Fruit fly (Drosophila melanogaster) whole organism, embryonic: ENCODE measurements around the gene CrebB.

ENCODE experiments used
- Blimp-1 ChIP-seq: fragments of 200-800 bp; sonication (Bioruptor generic); optimal IDR thresholded peaks from 3 replicates; lab custom pipeline; 2018; ENCODE audit warnings: missing biosample characterization, missing genetic modification characterization, mild to moderate bottlenecking, moderate library complexity, missing genetic modification reagents
- CG10979 ChIP-seq: fragments of 200-800 bp; sonication (Bioruptor generic); optimal IDR thresholded peaks from 2 replicates; lab custom pipeline; 2018; ENCODE audit warnings: missing biosample characterization, mild to moderate bottlenecking, missing genetic modification characterization, moderate library complexity
- CG11456 ChIP-seq: fragments of 200-800 bp; sonication (Bioruptor generic); IDR thresholded peaks from 3 replicates; pipeline ENCODE4 v1.3.6; 2022; ENCODE audit warnings: missing biosample characterization, missing genetic modification characterization
- CG11560 ChIP-seq: fragments of 200-800 bp; sonication (Bioruptor generic); IDR thresholded peaks from 3 replicates; pipeline ENCODE4 v1.3.6; 2022; ENCODE audit warnings: missing biosample characterization, missing genetic modification characterization
- CG11723 ChIP-seq: fragments of 200-800 bp; sonication (Bioruptor generic); optimal IDR thresholded peaks from 2 replicates; lab custom pipeline; 2017; ENCODE audit warnings: missing biosample characterization, mild to moderate bottlenecking, missing genetic modification characterization
- CG12236 ChIP-seq: fragments of 200-800 bp; sonication (Bioruptor generic); optimal IDR thresholded peaks from 2 replicates; lab custom pipeline; 2016; ENCODE audit warnings: missing biosample characterization, missing genetic modification characterization
- CG15011 ChIP-seq: fragments of 200-800 bp; sonication (Bioruptor generic); optimal IDR thresholded peaks from 3 replicates; lab custom pipeline; 2018; ENCODE audit warnings: missing biosample characterization, mild to moderate bottlenecking, missing genetic modification characterization
- CG15601 ChIP-seq: fragments of 200-800 bp; sonication (Bioruptor generic); optimal IDR thresholded peaks from 3 replicates; lab custom pipeline; 2019; ENCODE audit warnings: missing biosample characterization, mild to moderate bottlenecking, missing genetic modification characterization, moderate library complexity
- CG1603 ChIP-seq: fragments of 200-800 bp; sonication (Bioruptor generic); optimal IDR thresholded peaks from 2 replicates; lab custom pipeline; 2019; ENCODE audit warnings: missing biosample characterization, mild to moderate bottlenecking, missing genetic modification characterization, moderate library complexity
- CG1647 ChIP-seq: fragments of 200-800 bp; sonication (Bioruptor generic); optimal IDR thresholded peaks from 3 replicates; lab custom pipeline; 2016; ENCODE audit warnings: missing biosample characterization, missing genetic modification characterization
- CG16863 ChIP-seq: fragments of 200-800 bp; sonication (Bioruptor generic); optimal IDR thresholded peaks from 3 replicates; lab custom pipeline; 2016; ENCODE audit warnings: missing biosample characterization, missing genetic modification characterization
- CG1792 ChIP-seq: fragments of 200-800 bp; sonication (Bioruptor generic); optimal IDR thresholded peaks from 2 replicates; lab custom pipeline; 2016; ENCODE audit warnings: missing biosample characterization, missing genetic modification characterization
- CG18599 ChIP-seq: fragments of 200-800 bp; sonication (Bioruptor generic); optimal IDR thresholded peaks from 3 replicates; lab custom pipeline; 2017; ENCODE audit warnings: missing biosample characterization, missing genetic modification characterization, mild to moderate bottlenecking, moderate library complexity, missing genetic modification reagents
- CG2678 ChIP-seq: fragments of 200-800 bp; sonication (Bioruptor generic); optimal IDR thresholded peaks from 3 replicates; lab custom pipeline; 2019; ENCODE audit warnings: missing biosample characterization, mild to moderate bottlenecking, missing genetic modification characterization, moderate library complexity
- CG32532 ChIP-seq: fragments of 200-800 bp; sonication (Bioruptor generic); IDR thresholded peaks from 2 replicates; pipeline ENCODE4 v1.3.6; 2022; ENCODE audit warnings: missing biosample characterization, missing genetic modification characterization
- CG3281 ChIP-seq: fragments of 200-800 bp; sonication (Bioruptor generic); optimal IDR thresholded peaks from 3 replicates; lab custom pipeline; 2017; ENCODE audit warnings: missing biosample characterization, mild to moderate bottlenecking, missing genetic modification characterization
- CG33213 ChIP-seq: fragments of 200-800 bp; sonication (Bioruptor generic); optimal IDR thresholded peaks from 3 replicates; lab custom pipeline; 2016; ENCODE audit warnings: missing biosample characterization, missing genetic modification characterization
- CG5245 ChIP-seq: fragments of 200-800 bp; sonication (Bioruptor generic); optimal IDR thresholded peaks from 3 replicates; lab custom pipeline; 2016; ENCODE audit warnings: missing biosample characterization, missing genetic modification characterization
- CG6175 ChIP-seq: fragments of 200-800 bp; sonication (Bioruptor generic); IDR thresholded peaks from 3 replicates; pipeline ENCODE4 v1.3.6; 2022; ENCODE audit warnings: missing biosample characterization, missing genetic modification characterization
- CG9215 ChIP-seq: fragments of 200-800 bp; sonication (Bioruptor generic); IDR thresholded peaks from 2 replicates; pipeline ENCODE4 v1.3.6; 2022; ENCODE audit warnings: missing biosample characterization, missing genetic modification characterization
- Dbx ChIP-seq: fragments of 200-800 bp; sonication (Bioruptor generic); IDR thresholded peaks from 3 replicates; pipeline ENCODE4 v1.3.6; 2022; ENCODE audit warnings: missing biosample characterization, missing genetic modification characterization
- Gug ChIP-seq: fragments of 200-800 bp; sonication (Bioruptor generic); IDR thresholded peaks from 4 replicates; pipeline ENCODE4 v1.3.6; 2022; ENCODE audit warnings: missing biosample characterization, missing genetic modification characterization
- Hey ChIP-seq: fragments of 200-800 bp; sonication (Bioruptor generic); optimal IDR thresholded peaks from 3 replicates; lab custom pipeline; 2018; ENCODE audit warnings: missing biosample characterization, mild to moderate bottlenecking, missing genetic modification characterization
- Hmr ChIP-seq: fragments of 200-800 bp; sonication (Bioruptor generic); optimal IDR thresholded peaks from 3 replicates; lab custom pipeline; 2017; ENCODE audit warnings: mild to moderate bottlenecking, missing biosample characterization, missing genetic modification reagents, missing genetic modification characterization
- Max ChIP-seq: fragments of 200-800 bp; sonication (Bioruptor generic); optimal IDR thresholded peaks from 2 replicates; lab custom pipeline; 2016; ENCODE audit warnings: missing biosample characterization, mild to moderate bottlenecking, missing genetic modification characterization
- Mrtf ChIP-seq: fragments of 200-800 bp; sonication (Bioruptor generic); IDR thresholded peaks from 3 replicates; pipeline ENCODE4 v1.3.6; 2022; ENCODE audit warnings: missing biosample characterization, missing genetic modification characterization
- NC2β ChIP-seq: fragments of 200-800 bp; sonication (Bioruptor generic); optimal IDR thresholded peaks from 2 replicates; lab custom pipeline; 2016; ENCODE audit warnings: missing biosample characterization, missing genetic modification characterization
- Pdp1 ChIP-seq, 2 experiments: fragments of 200-800 bp; sonication (Bioruptor generic); optimal IDR thresholded peaks; 3 replicates each; lab custom pipeline; 2016; ENCODE audit warnings: missing biosample characterization in 2 of 2, missing genetic modification characterization in 2 of 2, mild to moderate bottlenecking in 1 of 2, moderate library complexity in 1 of 2
- Poxn ChIP-seq: fragments of 200-800 bp; sonication (Bioruptor generic); IDR thresholded peaks from 2 replicates; pipeline ENCODE4 v1.3.6; 2022; ENCODE audit warnings: missing biosample characterization, missing genetic modification characterization
- Sox102F ChIP-seq: fragments of 200-800 bp; sonication (Bioruptor generic); optimal IDR thresholded peaks from 2 replicates; lab custom pipeline; 2018; ENCODE audit warnings: missing biosample characterization, mild to moderate bottlenecking, missing genetic modification characterization, moderate library complexity
- bab2 ChIP-seq: fragments of 200-800 bp; sonication (Bioruptor generic); optimal IDR thresholded peaks from 2 replicates; lab custom pipeline; 2016; ENCODE audit warnings: missing biosample characterization, missing genetic modification characterization
- fru ChIP-seq: fragments of >200 bp; optimal IDR thresholded peaks from 2 replicates; lab custom pipeline; 2017
- lov ChIP-seq, 2 experiments: fragments of 200-800 bp in 1 of 2; fragments of >200 bp in 1 of 2; sonication (Bioruptor generic) in 1 of 2; IDR thresholded peaks in 1 of 2; optimal IDR thresholded peaks in 1 of 2; 2 replicates in 1 of 2; 3 replicates in 1 of 2; pipeline versions ENCODE4 v1.3.6 to Lab custom; 2017 to 2022; ENCODE audit warnings: missing biosample characterization in 1 of 2, missing genetic modification characterization in 1 of 2
- pfk ChIP-seq: fragments of 200-800 bp; sonication (Bioruptor generic); optimal IDR thresholded peaks from 2 replicates; lab custom pipeline; 2018; ENCODE audit warnings: missing biosample characterization, mild to moderate bottlenecking, missing genetic modification characterization, moderate library complexity
- scrt ChIP-seq: fragments of 200-800 bp; sonication (Bioruptor generic); optimal IDR thresholded peaks from 2 replicates; lab custom pipeline; 2018; ENCODE audit warnings: missing biosample characterization, mild to moderate bottlenecking, missing genetic modification characterization, moderate library complexity
- slp2 ChIP-seq: fragments of 200-800 bp; sonication (Bioruptor generic); optimal IDR thresholded peaks from 2 replicates; lab custom pipeline; 2016; ENCODE audit warnings: missing biosample characterization, missing genetic modification characterization
- trem ChIP-seq: fragments of 200-800 bp; optimal IDR thresholded peaks from 3 replicates; lab custom pipeline; 2019; ENCODE audit warnings: missing biosample characterization, mild to moderate bottlenecking, missing genetic modification characterization, moderate library complexity
- z ChIP-seq: fragments of 200-800 bp; sonication (Bioruptor generic); IDR thresholded peaks from 3 replicates; pipeline ENCODE4 v1.3.6; 2022; ENCODE audit warnings: missing biosample characterization, missing genetic modification characterization

CrebB gene

dm6 chrX:18341014-18341413 lies 25.1 kb upstream of the CrebB start (continued):
- TF ChIP-seq CG15601 (tag; lab: Kevin White, UChicago) (no peak), CG33213 (GFP tag; lab: Kevin White, UChicago) (no peak), CG1647 (no peak), Hey (tag; lab: Kevin White, UChicago) (no peak), CG11560 (tag; lab: Robert Waterston, UW) (no peak), CG3281 (GFP tag; lab: Kevin White, UChicago) (peak; percentile 19), Sox102F (peak; percentile 33), Poxn (GFP tag; lab: Robert Waterston, UW) (no peak), Pdp1 (GFP tag; optimal IDR thresholded peaks at IDR 0.05; lab: Kevin White, UChicago) (peak in 1 of 2 experiments; percentile 82), Blimp-1 (no peak), trem (tag; lab: Kevin White, UChicago) (no peak), Mrtf (GFP tag; lab: Robert Waterston, UW) (no peak), CG15011 (GFP tag; lab: Kevin White, UChicago) (no peak), CG5245 (GFP tag; lab: Kevin White, UChicago) (no peak), Gug (GFP tag; lab: Robert Waterston, UW) (no peak), fru (lab: Kevin White, UChicago) (no peak), Max (GFP tag; lab: Kevin White, UChicago) (no peak), bab2 (GFP tag; lab: Kevin White, UChicago) (peak; percentile 1), slp2 (GFP tag; lab: Kevin White, UChicago) (no peak), CG6175 (GFP tag; lab: Robert Waterston, UW) (no peak), Hmr (GFP tag; lab: Kevin White, UChicago) (peak; percentile 38), CG16863 (GFP tag; lab: Kevin White, UChicago) (no peak)

- peak; percentile 92 for TF ChIP-seq scrt
- no peak for TF ChIP-seq CG1603 (tag; lab: Kevin White, UChicago)
These were observed 18.5 kb upstream of the CrebB start for dm6 chrX:18347641-18348040.

DNA sequence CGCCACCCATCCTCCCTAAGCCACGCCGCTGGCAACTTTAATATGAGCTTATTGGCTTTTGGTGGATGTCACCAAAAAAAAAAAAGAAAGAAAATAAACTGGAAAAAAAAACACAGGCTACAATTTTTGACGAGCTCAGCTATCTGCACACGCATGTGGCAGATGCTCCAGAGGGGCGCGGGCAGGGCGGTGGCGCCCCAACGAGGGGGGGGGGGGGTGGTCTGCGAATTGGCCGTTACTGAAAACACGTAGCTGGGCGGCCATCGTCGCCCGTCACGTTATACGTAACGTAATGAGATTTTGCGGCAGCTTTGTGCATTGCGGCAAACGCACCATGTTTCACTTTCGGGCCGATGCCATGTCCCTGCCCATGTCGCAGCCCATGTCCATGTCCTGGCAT lies 15.5 kb upstream of the CrebB start:
- TF ChIP-seq CG2678 (tag; lab: Kevin White, UChicago) (no peak), NC2β (GFP tag; lab: Kevin White, UChicago) (no peak), CG1792 (GFP tag; lab: Kevin White, UChicago) (no peak), CG12236 (GFP tag; lab: Kevin White, UChicago) (no peak), CG6175 (GFP tag; lab: Robert Waterston, UW) (no peak), Gug (GFP tag; lab: Robert Waterston, UW) (no peak), CG18599 (GFP tag; lab: Kevin White, UChicago) (no peak), CG9215 (no peak), CG11456 (GFP tag; lab: Robert Waterston, UW) (no peak), Dbx (no peak), CG11723 (GFP tag; lab: Kevin White, UChicago) (no peak), z (GFP tag; lab: Robert Waterston, UW) (no peak), CG32532 (GFP tag; lab: Robert Waterston, UW) (no peak), lov (optimal IDR thresholded peaks at IDR 0.05; lab: Kevin White, UChicago) (no peak), lov (GFP tag; IDR thresholded peaks at IDR 0.05; lab: Robert Waterston, UW) (no peak), pfk (no peak), CG10979 (tag; lab: Kevin White, UChicago) (no peak), CG33213 (GFP tag; lab: Kevin White, UChicago) (no peak)
